Fruit fly (Drosophila melanogaster): ENCODE measurements around the gene noi.
A peak's percentile ranks its signal among the peaks of the same experiment; 100 is the strongest.

noi gene

dm6 chr3R:5587863-5588519 lies 3.3 kb downstream of the noi start, which contains the start of gene CG2926 (continued):
- TF ChIP-seq CG9609 (GFP tag; optimal IDR thresholded peaks at IDR 0.05), result peak; percentile 44
- peak; percentile 94 for TF ChIP-seq MESR4 (GFP tag; optimal IDR thresholded peaks at IDR 0.05)
- TF ChIP-seq insv (GFP tag; optimal IDR thresholded peaks at IDR 0.05), result peak in 1 of 2 experiments; percentile 48
- TF ChIP-seq CG14710 (tag; optimal IDR thresholded peaks at IDR 0.05), result peak; percentile 68
- TF ChIP-seq zfh2 (GFP tag; optimal IDR thresholded peaks at IDR 0.05), result peak; percentile 44
- TF ChIP-seq Xrp1 (GFP tag; IDR thresholded peaks at IDR 0.05), result 0 out of 2 replicates have a peak, but pooled peaks have one; percentile 15
- TF ChIP-seq wor (GFP tag; IDR thresholded peaks at IDR 0.05), result no peak
- no peak for TF ChIP-seq CG6689 (GFP tag; IDR thresholded peaks at IDR 0.05)
- peak; percentile 94 for TF ChIP-seq CG6791 (GFP tag; IDR thresholded peaks at IDR 0.05; ENCODE audit: partially characterized antibody)
- TF ChIP-seq Hsf (GFP tag; optimal IDR thresholded peaks at IDR 0.05), result peak; percentile 47
- peak; percentile 55 for TF ChIP-seq Myb (GFP tag; optimal IDR thresholded peaks at IDR 0.05)
- TF ChIP-seq CG32532 (GFP tag; IDR thresholded peaks at IDR 0.05), result peak; percentile 64
- no peak for TF ChIP-seq Blimp-1 (GFP tag; optimal IDR thresholded peaks at IDR 0.05)
- TF ChIP-seq br (optimal IDR thresholded peaks at IDR 0.05), result no peak
- TF ChIP-seq bowl (GFP tag; IDR thresholded peaks at IDR 0.05), result no peak
- TF ChIP-seq Hmx (GFP tag; optimal IDR thresholded peaks at IDR 0.05), result no peak
- TF ChIP-seq CG32767 (GFP tag; IDR thresholded peaks at IDR 0.05), result peak; percentile 57; the same call in 1 of the 2 replicates
- peak; percentile 58 for TF ChIP-seq shn (GFP tag; optimal IDR thresholded peaks at IDR 0.05)
- TF ChIP-seq CG6254 (GFP tag; optimal IDR thresholded peaks at IDR 0.05), result peak; percentile 54
- TF ChIP-seq al (GFP tag; IDR thresholded peaks at IDR 0.05), result peak; percentile 37; the same call in 1 of the 2 replicates
- TF ChIP-seq caup (GFP tag; optimal IDR thresholded peaks at IDR 0.05; ENCODE audit: severe bottlenecking), result peak; percentile 9
- TF ChIP-seq CG3847 (GFP tag; IDR thresholded peaks at IDR 0.05), result peak; percentile 42; the same call in 1 of the 2 replicates
- TF ChIP-seq CG10366 (GFP tag; IDR thresholded peaks at IDR 0.05), result no peak
- TF ChIP-seq CG2116 (GFP tag; optimal IDR thresholded peaks at IDR 0.05), result peak; percentile 69
- TF ChIP-seq CG12155 (GFP tag; optimal IDR thresholded peaks at IDR 0.05), result peak; percentile 66
- 0 out of 3 replicates have a peak, but pooled peaks have one; percentile 13 for TF ChIP-seq Aef1 (GFP tag; IDR thresholded peaks at IDR 0.05)
- no peak for TF ChIP-seq prd (optimal IDR thresholded peaks at IDR 0.05)
- peak; percentile 31; the same call in 1 of the 3 replicates for TF ChIP-seq prd (GFP tag; IDR thresholded peaks at IDR 0.05)
- peak; percentile 19 for TF ChIP-seq Atf-2 (GFP tag; optimal IDR thresholded peaks at IDR 0.05)
- peak; percentile 28 for TF ChIP-seq kay (GFP tag; optimal IDR thresholded peaks at IDR 0.05)
- peak; percentile 25; the same call in 1 of the 2 replicates for TF ChIP-seq CG7372 (GFP tag; IDR thresholded peaks at IDR 0.05)
- peak; percentile 55 for TF ChIP-seq Ets97D (GFP tag; optimal IDR thresholded peaks at IDR 0.05)
- no peak for TF ChIP-seq luna (GFP tag; optimal IDR thresholded peaks at IDR 0.05)
- 0 out of 2 replicates have a peak, but pooled peaks have one; percentile 15 for TF ChIP-seq crol (GFP tag; IDR thresholded peaks at IDR 0.05)
- TF ChIP-seq CG11093 (GFP tag; IDR thresholded peaks at IDR 0.05), result no peak
- no peak for TF ChIP-seq CG17385 (GFP tag; optimal IDR thresholded peaks at IDR 0.05)
- TF ChIP-seq CG8944 (GFP tag; optimal IDR thresholded peaks at IDR 0.05), result peak; percentile 9
- peak; percentile 15 for TF ChIP-seq CG34376 (GFP tag; optimal IDR thresholded peaks at IDR 0.05)
- no peak for TF ChIP-seq CG10543 (GFP tag; optimal IDR thresholded peaks at IDR 0.05)
- TF ChIP-seq BEAF-32 (GFP tag; optimal IDR thresholded peaks at IDR 0.05), result peak; percentile 87
- TF ChIP-seq sob (GFP tag; IDR thresholded peaks at IDR 0.05), result peak; percentile 55; the same call in 1 of the 2 replicates
- TF ChIP-seq Elba2 (GFP tag; optimal IDR thresholded peaks at IDR 0.05), result peak; percentile 93
- 0 out of 3 replicates have a peak, but pooled peaks have one; percentile 41 for TF ChIP-seq ase (GFP tag; IDR thresholded peaks at IDR 0.05)
- TF ChIP-seq CG18619 (GFP tag; optimal IDR thresholded peaks at IDR 0.05), result no peak
- TF ChIP-seq row (GFP tag; IDR thresholded peaks at IDR 0.05), result peak; percentile 90
- no peak for TF ChIP-seq dimm (GFP tag; IDR thresholded peaks at IDR 0.05)
- peak; percentile 26 for TF ChIP-seq trem (tag; optimal IDR thresholded peaks at IDR 0.05)
- TF ChIP-seq CG7963 (GFP tag; IDR thresholded peaks at IDR 0.05; ENCODE audit: partially characterized antibody), result peak; percentile 88
- TF ChIP-seq GATAe (GFP tag; conservative IDR thresholded peaks at IDR 0.05), result no peak
- TF ChIP-seq pho (GFP tag; optimal IDR thresholded peaks at IDR 0.05), result peak; percentile 60

Data from whole organism, embryonic.